Worm (Caenorhabditis elegans) whole organism, mixed stage, embryonic: ENCODE results near the gene rab-6.1.

Source experiments
- bed-3 ChIP-seq: fragments of 200-800 bp; sonication (Bioruptor generic); optimal IDR thresholded peaks from 3 replicates; lab custom pipeline; 2018; ENCODE audit warnings: mild to moderate bottlenecking, missing genetic modification characterization, moderate library complexity, missing compliant biosample characterization
- blmp-1 ChIP-seq: fragments of 150-350 bp; optimal IDR thresholded peaks from 2 replicates; lab custom pipeline; 2014; ENCODE audit warnings: missing biosample characterization, missing genetic modification characterization
- ceh-83 ChIP-seq: fragments of 200-800 bp; sonication (Bioruptor generic); optimal IDR thresholded peaks from 2 replicates; lab custom pipeline; 2018; ENCODE audit warnings: mild to moderate bottlenecking, missing genetic modification characterization, missing compliant biosample characterization
- ham-2 ChIP-seq: fragments of 200-800 bp; sonication (Bioruptor generic); optimal IDR thresholded peaks from 2 replicates; lab custom pipeline; 2018; ENCODE audit warnings: mild to moderate bottlenecking, missing genetic modification characterization, missing compliant biosample characterization
- lsy-2 ChIP-seq: fragments of 150-350 bp; optimal IDR thresholded peaks from 2 replicates; lab custom pipeline; 2014; ENCODE audit warnings: missing biosample characterization, missing genetic modification characterization
- nhr-237 ChIP-seq: fragments of 150-350 bp; optimal IDR thresholded peaks from 2 replicates; lab custom pipeline; 2014; ENCODE audit warnings: missing biosample characterization, missing genetic modification characterization
- nhr-28 ChIP-seq: fragments of 150-350 bp; optimal IDR thresholded peaks from 2 replicates; lab custom pipeline; 2014; ENCODE audit warnings: missing biosample characterization, missing genetic modification characterization
- nhr-76 ChIP-seq: sonication (generic microtip); optimal IDR thresholded peaks from 2 replicates; lab custom pipeline; 2017; ENCODE audit warnings: missing biosample characterization, missing genetic modification characterization
- sem-2 ChIP-seq: fragments of 200-800 bp; sonication (Bioruptor generic); optimal IDR thresholded peaks from 2 replicates; lab custom pipeline; 2018; ENCODE audit warnings: mild to moderate bottlenecking, missing genetic modification characterization, missing compliant biosample characterization
- unc-39 ChIP-seq: fragments of 150-350 bp; optimal IDR thresholded peaks from 2 replicates; lab custom pipeline; 2014; ENCODE audit warnings: missing biosample characterization, missing genetic modification characterization
- unc-62 ChIP-seq: fragments of 150-350 bp; optimal IDR thresholded peaks from 2 replicates; lab custom pipeline; 2014; ENCODE audit warnings: missing biosample characterization, missing genetic modification reagents, missing genetic modification characterization
- ztf-11 ChIP-seq: fragments of 150-350 bp; optimal IDR thresholded peaks from 2 replicates; lab custom pipeline; 2014; ENCODE audit warnings: missing biosample characterization, missing genetic modification characterization

ce11 chrIII:8973826-8974225 is 31.9 kb downstream of the rab-6.1 start, which contains the start of gene R08D7.5:
- TF ChIP-seq unc-39 (tag; lab: Kevin White, UChicago) (no peak), ham-2 (GFP tag; lab: Kevin White, UChicago) (no peak), ztf-11 (tag; lab: Kevin White, UChicago) (no peak), unc-62 (GFP tag; lab: Kevin White, UChicago) (no peak), sem-2 (no peak), nhr-76 (no peak), nhr-28 (tag; lab: Kevin White, UChicago) (no peak), bed-3 (GFP tag; lab: Kevin White, UChicago) (no peak), ceh-83 (GFP tag; lab: Kevin White, UChicago) (no peak), nhr-237 (tag; lab: Kevin White, UChicago) (no peak), blmp-1 (tag; lab: Kevin White, UChicago) (no peak), lsy-2 (tag; lab: Kevin White, UChicago) (no peak)
